Worm (Caenorhabditis elegans) whole organism, L1 larva: Measurements from ENCODE around the gene dot-1.2.

Experiments
- C04F5.9 ChIP-seq: sonication (generic microtip); optimal IDR thresholded peaks from 2 replicates; lab custom pipeline; 2016; ENCODE audit warnings: missing genetic modification characterization, missing compliant biosample characterization
- aha-1 ChIP-seq: fragments of 150-350 bp; optimal IDR thresholded peaks from 2 replicates; lab custom pipeline; 2014; ENCODE audit warnings: missing biosample characterization, missing genetic modification characterization
- alr-1 ChIP-seq: fragments of 200-800 bp; sonication (Bioruptor generic); optimal IDR thresholded peaks from 2 replicates; lab custom pipeline; 2018; ENCODE audit warnings: borderline replicate concordance, mild to moderate bottlenecking, missing genetic modification characterization, missing compliant biosample characterization
- aly-2 ChIP-seq: fragments of 150-350 bp; optimal IDR thresholded peaks from 2 replicates; lab custom pipeline; 2014; ENCODE audit warnings: missing biosample characterization, missing genetic modification characterization
- ama-1 ChIP-seq: fragments of 150-350 bp; optimal IDR thresholded peaks from 2 replicates; lab custom pipeline; 2014
- ceh-63 ChIP-seq: fragments of 200-800 bp; sonication (Bioruptor generic); optimal IDR thresholded peaks from 2 replicates; lab custom pipeline; 2018; ENCODE audit warnings: mild to moderate bottlenecking, missing genetic modification characterization, missing compliant biosample characterization
- ceh-8 ChIP-seq: fragments of 200-800 bp; sonication (Bioruptor generic); optimal IDR thresholded peaks from 2 replicates; lab custom pipeline; 2018; ENCODE audit warnings: mild to moderate bottlenecking, missing genetic modification characterization, moderate library complexity, missing compliant biosample characterization
- dsc-1 ChIP-seq: sonication (generic microtip); optimal IDR thresholded peaks from 2 replicates; lab custom pipeline; 2016; ENCODE audit warnings: mild to moderate bottlenecking, missing genetic modification characterization, missing compliant biosample characterization
- elt-2 ChIP-seq: sonication (generic microtip); optimal IDR thresholded peaks from 2 replicates; lab custom pipeline; 2016; ENCODE audit warnings: missing genetic modification characterization, mild to moderate bottlenecking, inconsistent platforms, missing compliant biosample characterization, missing genetic modification reagents
- elt-3 ChIP-seq, 6 experiments: fragments of 150-350 bp in 1 of 6; sonication (generic microtip); optimal IDR thresholded peaks; 2 replicates each; lab custom pipeline; 2017 to 2018; ENCODE audit warnings: missing biosample characterization in 6 of 6, missing genetic modification characterization in 6 of 6, inconsistent platforms in 1 of 6
- ets-5 ChIP-seq: fragments of 200-800 bp; sonication (Bioruptor generic); IDR thresholded peaks from 2 replicates; pipeline ENCODE4 v1.3.6; 2022; ENCODE audit warnings: missing genetic modification characterization, missing compliant biosample characterization
- fkh-4 ChIP-seq: sonication (generic microtip); optimal IDR thresholded peaks from 2 replicates; lab custom pipeline; 2016; ENCODE audit warnings: missing compliant biosample characterization, missing genetic modification characterization, borderline replicate concordance
- irx-1 ChIP-seq: sonication (generic microtip); optimal IDR thresholded peaks from 2 replicates; lab custom pipeline; 2016; ENCODE audit warnings: missing genetic modification characterization, missing compliant biosample characterization
- jun-1 ChIP-seq: fragments of 150-350 bp; optimal IDR thresholded peaks from 2 replicates; lab custom pipeline; 2014; ENCODE audit warnings: missing biosample characterization, missing genetic modification reagents, missing genetic modification characterization
- lin-15B ChIP-seq: fragments of 150-350 bp; sonication (generic microtip); optimal IDR thresholded peaks from 3 replicates; lab custom pipeline; 2014; ENCODE audit warnings: missing biosample characterization, missing genetic modification characterization
- lin-35 ChIP-seq, 2 experiments: fragments of 150-350 bp; optimal IDR thresholded peaks; 2 replicates each; lab custom pipeline; 2014; ENCODE audit warnings: missing biosample characterization in 2 of 2, missing genetic modification characterization in 2 of 2, missing genetic modification reagents in 2 of 2
- mab-9 ChIP-seq: fragments of 200-800 bp; sonication (Bioruptor generic); IDR thresholded peaks from 2 replicates; pipeline ENCODE4 v1.3.6; 2022; ENCODE audit warnings: missing genetic modification reagents, missing genetic modification characterization, missing compliant biosample characterization
- mdl-1 ChIP-seq, 2 experiments: fragments of 150-350 bp; optimal IDR thresholded peaks; 2 replicates each; lab custom pipeline; 2014 to 2017; ENCODE audit warnings: missing biosample characterization in 2 of 2, missing genetic modification characterization in 2 of 2, inconsistent platforms in 1 of 2
- mef-2 ChIP-seq: fragments of 150-350 bp; optimal IDR thresholded peaks from 2 replicates; lab custom pipeline; 2014; ENCODE audit warnings: missing biosample characterization, missing genetic modification characterization
- nhr-12 ChIP-seq: sonication (generic microtip); optimal IDR thresholded peaks from 2 replicates; lab custom pipeline; 2017; ENCODE audit warnings: missing biosample characterization, missing genetic modification characterization
- nhr-47 ChIP-seq: sonication (generic microtip); optimal IDR thresholded peaks from 2 replicates; lab custom pipeline; 2016; ENCODE audit warnings: mild to moderate bottlenecking, missing genetic modification characterization, moderate library complexity, missing compliant biosample characterization
- nhr-77 ChIP-seq: fragments of 150-350 bp; optimal IDR thresholded peaks from 2 replicates; lab custom pipeline; 2014; ENCODE audit warnings: missing biosample characterization, missing genetic modification characterization
- nhr-84 ChIP-seq: sonication (generic microtip); optimal IDR thresholded peaks from 2 replicates; lab custom pipeline; 2017; ENCODE audit warnings: missing biosample characterization, missing genetic modification characterization
- nhr-85 ChIP-seq: sonication (generic microtip); peaks from one replicate; lab custom pipeline; 2016; ENCODE audit warnings: missing genetic modification characterization, inconsistent platforms, missing compliant biosample characterization
- nhr-90 ChIP-seq: sonication (generic microtip); optimal IDR thresholded peaks from 2 replicates; lab custom pipeline; 2016; ENCODE audit warnings: mild to moderate bottlenecking, missing genetic modification characterization, missing compliant biosample characterization; ENCODE audit not compliant: poor library complexity
- pag-3 ChIP-seq: sonication (generic microtip); optimal IDR thresholded peaks from 2 replicates; lab custom pipeline; 2017; ENCODE audit warnings: missing genetic modification characterization, mild to moderate bottlenecking, missing compliant biosample characterization, antibody characterized with exemption, borderline replicate concordance; ENCODE audit not compliant: insufficient read depth
- pax-3 ChIP-seq: fragments of 200-800 bp; sonication (Bioruptor generic); optimal IDR thresholded peaks from 2 replicates; lab custom pipeline; 2018; ENCODE audit warnings: mild to moderate bottlenecking, missing genetic modification characterization, moderate library complexity, missing compliant biosample characterization
- pqm-1 ChIP-seq: sonication (generic microtip); optimal IDR thresholded peaks from 3 replicates; lab custom pipeline; 2017; ENCODE audit warnings: missing biosample characterization, missing genetic modification characterization
- skn-1 ChIP-seq: fragments of 150-350 bp; optimal IDR thresholded peaks from 2 replicates; lab custom pipeline; 2014; ENCODE audit warnings: missing biosample characterization, missing genetic modification characterization
- snpc-4 ChIP-seq: fragments of 150-350 bp; optimal IDR thresholded peaks from 2 replicates; lab custom pipeline; 2014; ENCODE audit warnings: missing biosample characterization, missing genetic modification characterization
- snu-23 ChIP-seq: sonication (generic microtip); optimal IDR thresholded peaks from 2 replicates; lab custom pipeline; 2016; ENCODE audit warnings: missing genetic modification characterization, missing compliant biosample characterization
- sox-4 ChIP-seq: sonication (generic microtip); optimal IDR thresholded peaks from 2 replicates; lab custom pipeline; 2016; ENCODE audit warnings: missing genetic modification characterization, missing compliant biosample characterization
- sup-37 ChIP-seq: fragments of 200-800 bp; sonication (Bioruptor generic); optimal IDR thresholded peaks from 2 replicates; lab custom pipeline; 2018; ENCODE audit warnings: mild to moderate bottlenecking, missing genetic modification characterization, missing compliant biosample characterization
- swsn-7 ChIP-seq: sonication (generic microtip); optimal IDR thresholded peaks from 2 replicates; lab custom pipeline; 2016; ENCODE audit warnings: missing genetic modification characterization, missing compliant biosample characterization
- tlp-1 ChIP-seq: fragments of 150-350 bp; optimal IDR thresholded peaks from 2 replicates; lab custom pipeline; 2014; ENCODE audit warnings: missing biosample characterization, missing genetic modification characterization
- unc-30 ChIP-seq: sonication (generic microtip); optimal IDR thresholded peaks from 2 replicates; lab custom pipeline; 2017; ENCODE audit warnings: missing biosample characterization, missing genetic modification characterization
- unc-62 ChIP-seq: fragments of 150-350 bp; optimal IDR thresholded peaks from 2 replicates; lab custom pipeline; 2014; ENCODE audit warnings: missing biosample characterization, missing genetic modification reagents, missing genetic modification characterization
- unc-86 ChIP-seq: sonication (generic microtip); optimal IDR thresholded peaks from 2 replicates; lab custom pipeline; 2016; ENCODE audit warnings: missing genetic modification characterization, missing compliant biosample characterization
- xbp-1 ChIP-seq: sonication (generic microtip); optimal IDR thresholded peaks from 2 replicates; lab custom pipeline; 2016; ENCODE audit warnings: missing genetic modification characterization, missing compliant biosample characterization
- ztf-4 ChIP-seq: fragments of 150-350 bp; optimal IDR thresholded peaks from 2 replicates; lab custom pipeline; 2014; ENCODE audit warnings: missing biosample characterization, missing genetic modification characterization

dot-1.2 gene

ce11 chrX:11898040-11898439 lies 28.9 kb upstream of the dot-1.2 start, which contains the start of gene Y62H9A.9:
Gene Y62H9A.9, minus strand, starts transcription at chrX:11898140.
- TF ChIP-seq ets-5 (0 out of 2 replicates have a peak, but pooled peaks have one; percentile 48), nhr-90 (no peak), mab-9 (GFP tag; lab: Robert Waterston, UW) (no peak)

ce11 chrX:11896708-11897107 lies 27.5 kb upstream of the dot-1.2 start:
- TF ChIP-seq nhr-84 (tag; lab: Kevin White, UChicago) (no peak), aha-1 (tag; lab: Kevin White, UChicago) (no peak), pag-3 (no peak), unc-62 (GFP tag; lab: Kevin White, UChicago) (no peak), alr-1 (no peak), C04F5.9 (tag; lab: Kevin White, UChicago) (no peak), sup-37 (GFP tag; lab: Kevin White, UChicago) (no peak), nhr-85 (tag; lab: Kevin White, UChicago) (no peak)

ce11 chrX:11892328-11892727 lies 23.2 kb upstream of the dot-1.2 start, which contains the start of gene Y62H9A.8:
Gene Y62H9A.8, minus strand, starts transcription at chrX:11892428.
- TF ChIP-seq snpc-4 (tag; lab: Kevin White, UChicago) (no peak), snu-23 (GFP tag; lab: Kevin White, UChicago) (no peak), nhr-12 (tag; lab: Kevin White, UChicago) (no peak), sox-4 (tag; lab: Kevin White, UChicago) (no peak), ztf-4 (tag; lab: Kevin White, UChicago) (no peak), nhr-47 (no peak), jun-1 (no peak), ceh-8 (GFP tag; lab: Kevin White, UChicago) (no peak), irx-1 (tag; lab: Kevin White, UChicago) (no peak), aha-1 (tag; lab: Kevin White, UChicago) (no peak), pax-3 (tag; lab: Kevin White, UChicago) (no peak), unc-62 (GFP tag; lab: Kevin White, UChicago) (no peak)
- TF ChIP-seq, all 84 proteins: peak for 0

ce11 chrX:11885577-11885976 lies 16.4 kb upstream of the dot-1.2 start, which contains the start of gene Y62H9A.7:
Gene Y62H9A.7, minus strand, starts transcription at chrX:11885677.
- TF ChIP-seq tlp-1 (no peak), nhr-47 (no peak), unc-86 (tag; lab: Kevin White, UChicago) (no peak), aly-2 (tag; lab: Kevin White, UChicago) (no peak), ama-1 (lab: Kevin White, UChicago) (no peak), mab-9 (GFP tag; lab: Robert Waterston, UW) (no peak), mef-2 (tag; lab: Kevin White, UChicago) (no peak), aha-1 (tag; lab: Kevin White, UChicago) (no peak), ceh-8 (GFP tag; lab: Kevin White, UChicago) (no peak), fkh-4 (tag; lab: Kevin White, UChicago) (no peak), ceh-63 (GFP tag; lab: Kevin White, UChicago) (no peak), alr-1 (no peak), nhr-90 (no peak)

ce11 chrX:11882800-11883199 lies 13.6 kb upstream of the dot-1.2 start, which contains the start of the genes Y62H9A.5 and ule-5:
Gene Y62H9A.5, minus strand, starts transcription at chrX:11882900.
Gene ule-5, plus strand, starts transcription at chrX:11883127.
- TF ChIP-seq pqm-1 (tag; lab: Kevin White, UChicago), result no peak
- no peak for TF ChIP-seq dsc-1 (tag; lab: Kevin White, UChicago)
- no peak for TF ChIP-seq mdl-1 (tag; optimal IDR thresholded peaks at IDR 0.05; lab: Kevin White, UChicago)
- no peak for TF ChIP-seq elt-3 (tag; optimal IDR thresholded peaks at IDR 0.05; lab: Kevin White, UChicago)
- TF ChIP-seq skn-1 (tag; lab: Kevin White, UChicago), result no peak
- no peak for TF ChIP-seq mef-2 (tag; lab: Kevin White, UChicago)
- no peak for TF ChIP-seq lin-15B (tag; lab: Kevin White, UChicago)
- TF ChIP-seq lin-35 (GFP tag; optimal IDR thresholded peaks at IDR 0.05; lab: Kevin White, UChicago), result no peak
- no peak for TF ChIP-seq xbp-1 (tag; lab: Kevin White, UChicago)
- no peak for TF ChIP-seq swsn-7 (tag; lab: Kevin White, UChicago)
- TF ChIP-seq nhr-77, result no peak
- TF ChIP-seq mab-9 (GFP tag; lab: Robert Waterston, UW), result no peak
- TF ChIP-seq unc-30, result no peak
- no peak for TF ChIP-seq elt-2 (tag; lab: Kevin White, UChicago)
- TF ChIP-seq, all 84 proteins: peak for 0
